Worm (Caenorhabditis elegans) whole organism, L4 larva: ENCODE data around the gene H21P03.10.

Experiments used
- ama-1 ChIP-seq: fragments of 150-350 bp; optimal IDR thresholded peaks from 2 replicates; lab custom pipeline; 2014; ENCODE audit warnings: inconsistent platforms, mixed read lengths
- hif-1 ChIP-seq, 2 experiments: sonication (generic microtip); optimal IDR thresholded peaks; 2 replicates each; lab custom pipeline; 2016 to 2017; ENCODE audit warnings: missing compliant biosample characterization in 2 of 2, missing genetic modification characterization in 2 of 2, missing genetic modification reagents in 2 of 2, missing genotype in 2 of 2, mild to moderate bottlenecking in 1 of 2
- lin-1 ChIP-seq: fragments of 200-800 bp; sonication (Bioruptor generic); IDR thresholded peaks from 2 replicates; pipeline ENCODE4 v1.3.6; 2022; ENCODE audit warnings: missing genetic modification reagents, missing genetic modification characterization, missing compliant biosample characterization
- nhr-76 ChIP-seq: fragments of 150-350 bp; optimal IDR thresholded peaks from 2 replicates; lab custom pipeline; 2014; ENCODE audit warnings: missing biosample characterization, missing genetic modification characterization
- php-3 ChIP-seq: fragments of 200-800 bp; sonication (Bioruptor generic); IDR thresholded peaks from 2 replicates; pipeline ENCODE4 v1.3.6; 2022; ENCODE audit warnings: missing genetic modification reagents, missing genetic modification characterization, missing compliant biosample characterization
- skn-1 ChIP-seq: fragments of 150-350 bp; optimal IDR thresholded peaks from 2 replicates; lab custom pipeline; 2014; ENCODE audit warnings: missing biosample characterization, missing genetic modification characterization
- unc-39 ChIP-seq: sonication (generic microtip); optimal IDR thresholded peaks from 2 replicates; lab custom pipeline; 2017; ENCODE audit warnings: missing biosample characterization, missing genetic modification characterization

ce11 chrIV:11548671-11549070, 48.1 kb downstream of the H21P03.10 start, which contains the start of gene M04B2.7:
- TF ChIP-seq php-3 (GFP tag; lab: Robert Waterston, UW) (no peak), skn-1 (tag; lab: Kevin White, UChicago) (no peak), nhr-76 (no peak), hif-1 (tag; optimal IDR thresholded peaks at IDR 0.05; lab: Kevin White, UChicago) (no peak), unc-39 (tag; lab: Kevin White, UChicago) (no peak), lin-1 (GFP tag; lab: Robert Waterston, UW) (no peak), ama-1 (no peak)
